Worm (Caenorhabditis elegans): ENCODE results near the gene jmjd-3.2.

ce11 chrX:14492441-14492840 is 44.4 kb downstream of the jmjd-3.2 start:
- TF ChIP-seq ama-1 (optimal IDR thresholded peaks at IDR 0.05) (no peak), ama-1 (GFP tag; optimal IDR thresholded peaks at IDR 0.05) (no peak), B0336.3 (GFP tag; IDR thresholded peaks at IDR 0.05) (no peak), attf-5 (GFP tag; optimal IDR thresholded peaks at IDR 0.05) (no peak), unc-62 (GFP tag; optimal IDR thresholded peaks at IDR 0.05) (no peak), bed-2 (GFP tag; IDR thresholded peaks at IDR 0.05) (no peak), ceh-79 (tag; optimal IDR thresholded peaks at IDR 0.05) (no peak), Y79H2A.3 (GFP tag; conservative IDR thresholded peaks at IDR 0.05) (no peak), hlh-12 (tag; optimal IDR thresholded peaks at IDR 0.05) (no peak), unc-130 (GFP tag; optimal IDR thresholded peaks at IDR 0.05) (no peak), ceh-91 (GFP tag; IDR thresholded peaks at IDR 0.05) (no peak), rec-8 (tag; optimal IDR thresholded peaks at IDR 0.05) (no peak)
